Worm (Caenorhabditis elegans) whole organism, L4 larva: ENCODE results near the gene C10E2.1.

Source experiments
- F10B5.3 ChIP-seq: sonication (generic microtip); optimal IDR thresholded peaks from 2 replicates; lab custom pipeline; 2016; ENCODE audit warnings: mild to moderate bottlenecking, missing genetic modification characterization, missing compliant biosample characterization
- R02D3.7 ChIP-seq: fragments of 150-350 bp; sonication (generic microtip); optimal IDR thresholded peaks from 3 replicates; lab custom pipeline; 2014; ENCODE audit warnings: missing biosample characterization, missing genetic modification characterization
- T20F7.1 ChIP-seq: fragments of 200-800 bp; sonication (Bioruptor generic); optimal IDR thresholded peaks from 2 replicates; lab custom pipeline; 2018; ENCODE audit warnings: mild to moderate bottlenecking, missing genetic modification characterization, missing compliant biosample characterization
- Y5F2A.4 ChIP-seq: fragments of 200-800 bp; sonication (Bioruptor generic); optimal IDR thresholded peaks from 2 replicates; lab custom pipeline; 2018; ENCODE audit warnings: mild to moderate bottlenecking, missing genetic modification characterization, missing compliant biosample characterization
- ZK546.5 ChIP-seq, 2 experiments: sonication (generic microtip); optimal IDR thresholded peaks; 2 replicates each; lab custom pipeline; 2017; ENCODE audit warnings: missing biosample characterization in 2 of 2, missing genetic modification characterization in 2 of 2
- aha-1 ChIP-seq: fragments of 150-350 bp; peaks from one replicate; lab custom pipeline; 2014; ENCODE audit warnings: missing biosample characterization, missing genetic modification characterization
- aly-2 ChIP-seq: sonication (generic microtip); optimal IDR thresholded peaks from 2 replicates; lab custom pipeline; 2018; ENCODE audit warnings: missing biosample characterization, missing genetic modification characterization
- ama-1 ChIP-seq: fragments of 150-350 bp; optimal IDR thresholded peaks from 2 replicates; lab custom pipeline; 2014; ENCODE audit warnings: inconsistent platforms, mixed read lengths
- ceh-44 ChIP-seq: fragments of 200-800 bp; sonication (Bioruptor generic); IDR thresholded peaks from 2 replicates; pipeline ENCODE4 v1.3.6; 2022; ENCODE audit warnings: missing genetic modification reagents, missing genetic modification characterization, missing compliant biosample characterization
- ces-1 ChIP-seq: fragments of 150-350 bp; sonication (generic microtip); optimal IDR thresholded peaks from 4 replicates; lab custom pipeline; 2014; ENCODE audit warnings: missing biosample characterization, missing genetic modification reagents, missing genetic modification characterization
- ctbp-1 ChIP-seq: fragments of 200-800 bp; sonication (Bioruptor generic); IDR thresholded peaks from 2 replicates; pipeline ENCODE4 v1.3.6; 2022; ENCODE audit warnings: missing genetic modification reagents, missing genetic modification characterization, missing compliant biosample characterization
- daf-12 ChIP-seq: fragments of 150-350 bp; optimal IDR thresholded peaks from 2 replicates; lab custom pipeline; 2014; ENCODE audit warnings: missing biosample characterization, missing genetic modification reagents, missing genetic modification characterization
- dmd-6 ChIP-seq: fragments of 200-800 bp; sonication (Bioruptor generic); IDR thresholded peaks from 2 replicates; pipeline ENCODE4 v1.3.6; 2022; ENCODE audit warnings: missing genetic modification reagents, missing genetic modification characterization, missing compliant biosample characterization
- dmd-9 ChIP-seq: fragments of 200-800 bp; sonication (Bioruptor generic); IDR thresholded peaks from 2 replicates; pipeline ENCODE4 v1.3.6; 2022; ENCODE audit warnings: missing genetic modification reagents, missing genetic modification characterization, missing compliant biosample characterization
- dve-1 ChIP-seq: sonication (generic microtip); optimal IDR thresholded peaks from 2 replicates; lab custom pipeline; 2017; ENCODE audit warnings: antibody characterized with exemption, mild to moderate bottlenecking, missing genetic modification characterization, missing compliant biosample characterization; ENCODE audit not compliant: insufficient read depth
- fkh-10 ChIP-seq: fragments of 150-350 bp; optimal IDR thresholded peaks from 2 replicates; lab custom pipeline; 2014; ENCODE audit warnings: missing biosample characterization, missing genetic modification reagents, missing genetic modification characterization
- fos-1 ChIP-seq: fragments of 150-350 bp; optimal IDR thresholded peaks from 2 replicates; lab custom pipeline; 2014; ENCODE audit warnings: missing biosample characterization, missing genetic modification characterization
- hlh-11 ChIP-seq: fragments of 200-800 bp; sonication (Bioruptor generic); optimal IDR thresholded peaks from 2 replicates; lab custom pipeline; 2018; ENCODE audit warnings: mild to moderate bottlenecking, missing genetic modification characterization, missing compliant biosample characterization
- jun-1 ChIP-seq: fragments of 150-350 bp; optimal IDR thresholded peaks from 2 replicates; lab custom pipeline; 2014; ENCODE audit warnings: missing biosample characterization, missing genetic modification reagents, missing genetic modification characterization
- lim-7 ChIP-seq: fragments of 200-800 bp; sonication (Bioruptor generic); IDR thresholded peaks from 2 replicates; pipeline ENCODE4 v1.3.6; 2022; ENCODE audit warnings: missing genetic modification characterization, missing compliant biosample characterization
- lin-38 ChIP-seq: fragments of 200-800 bp; sonication (Bioruptor generic); IDR thresholded peaks from 2 replicates; pipeline ENCODE4 v1.3.6; 2022; ENCODE audit warnings: missing genetic modification reagents, missing genetic modification characterization, missing compliant biosample characterization
- madf-5 ChIP-seq, 2 experiments: fragments of 200-800 bp; sonication (Bioruptor generic); IDR thresholded peaks; 2 replicates each; pipeline ENCODE4 v1.3.6; 2022; ENCODE audit warnings: missing compliant biosample characterization in 2 of 2, missing genetic modification characterization in 2 of 2
- mxl-3 ChIP-seq: fragments of 200-800 bp; sonication (Bioruptor generic); optimal IDR thresholded peaks from 2 replicates; lab custom pipeline; 2018; ENCODE audit warnings: mild to moderate bottlenecking, missing genetic modification characterization, missing compliant biosample characterization
- nhr-10 ChIP-seq: fragments of 150-350 bp; optimal IDR thresholded peaks from 2 replicates; lab custom pipeline; 2014; ENCODE audit warnings: missing biosample characterization, missing genetic modification characterization
- nhr-102 ChIP-seq: sonication (generic microtip); optimal IDR thresholded peaks from 2 replicates; lab custom pipeline; 2016; ENCODE audit warnings: mild to moderate bottlenecking, missing genetic modification characterization, moderate library complexity, missing compliant biosample characterization
- nhr-25 ChIP-seq: sonication (generic microtip); optimal IDR thresholded peaks from 2 replicates; lab custom pipeline; 2017; ENCODE audit warnings: missing genetic modification characterization, mild to moderate bottlenecking, missing compliant biosample characterization, antibody characterized with exemption, moderate library complexity, borderline replicate concordance; ENCODE audit not compliant: insufficient read depth
- nhr-28 ChIP-seq: fragments of 150-350 bp; optimal IDR thresholded peaks from 2 replicates; lab custom pipeline; 2014; ENCODE audit warnings: missing biosample characterization, missing genetic modification characterization
- nhr-41 ChIP-seq: fragments of 200-800 bp; sonication (Bioruptor generic); IDR thresholded peaks from 2 replicates; pipeline ENCODE4 v1.3.6; 2022; ENCODE audit warnings: missing genetic modification reagents, missing genetic modification characterization, missing compliant biosample characterization
- nhr-48 ChIP-seq: sonication (generic microtip); optimal IDR thresholded peaks from 2 replicates; lab custom pipeline; 2016; ENCODE audit warnings: mild to moderate bottlenecking, missing genetic modification characterization, missing compliant biosample characterization
- pha-4 ChIP-seq, 2 experiments: fragments of 150-350 bp in 1 of 2; fragments of 200-800 bp in 1 of 2; sonication (Bioruptor generic) in 1 of 2; IDR thresholded peaks in 1 of 2; optimal IDR thresholded peaks in 1 of 2; 2 replicates each; pipeline versions ENCODE4 v1.3.6 to Lab custom; 2014 to 2022; ENCODE audit warnings: missing genetic modification characterization in 2 of 2, missing genetic modification reagents in 2 of 2, missing biosample characterization in 1 of 2, missing compliant biosample characterization in 1 of 2
- php-3 ChIP-seq: fragments of 200-800 bp; sonication (Bioruptor generic); IDR thresholded peaks from 2 replicates; pipeline ENCODE4 v1.3.6; 2022; ENCODE audit warnings: missing genetic modification reagents, missing genetic modification characterization, missing compliant biosample characterization
- saeg-2 ChIP-seq: fragments of 200-800 bp; sonication (Bioruptor generic); IDR thresholded peaks from 2 replicates; pipeline ENCODE4 v1.3.6; 2022; ENCODE audit warnings: missing genetic modification reagents, missing genetic modification characterization, missing compliant biosample characterization
- snpc-4 ChIP-seq: fragments of 150-350 bp; optimal IDR thresholded peaks from 2 replicates; lab custom pipeline; 2014; ENCODE audit warnings: missing biosample characterization, missing genetic modification characterization
- tra-1 ChIP-seq: fragments of 200-800 bp; sonication (Bioruptor generic); IDR thresholded peaks from 2 replicates; pipeline ENCODE4 v1.3.6; 2022; ENCODE audit warnings: missing genetic modification reagents, missing genetic modification characterization, missing compliant biosample characterization
- unc-130 ChIP-seq: sonication (generic microtip); optimal IDR thresholded peaks from 2 replicates; lab custom pipeline; 2016; ENCODE audit warnings: missing genetic modification reagents, missing genetic modification characterization, missing compliant biosample characterization
- unc-62 ChIP-seq, 3 experiments: fragments of 150-350 bp in 1 of 3; sonication (generic microtip); optimal IDR thresholded peaks in 2 of 3; peaks in 1 of 3; 1 replicate in 1 of 3; 2 replicates in 2 of 3; lab custom pipeline; 2014 to 2017; ENCODE audit warnings: missing biosample characterization in 3 of 3, missing genetic modification characterization in 3 of 3, missing genetic modification reagents in 3 of 3, missing genotype in 1 of 3
- zfp-2 ChIP-seq: sonication (generic microtip); optimal IDR thresholded peaks from 2 replicates; lab custom pipeline; 2016; ENCODE audit warnings: mild to moderate bottlenecking, missing genetic modification characterization, missing compliant biosample characterization
- zfp-3 ChIP-seq: fragments of 200-800 bp; sonication (Bioruptor generic); conservative IDR thresholded peaks from 2 replicates; pipeline ENCODE4 v1.3.6; 2022; ENCODE audit warnings: missing genetic modification reagents, missing genetic modification characterization, missing compliant biosample characterization
- zip-11 ChIP-seq: fragments of 200-800 bp; sonication (Bioruptor generic); IDR thresholded peaks from 2 replicates; pipeline ENCODE4 v1.3.6; 2022; ENCODE audit warnings: missing genetic modification characterization, missing compliant biosample characterization
- zip-2 ChIP-seq: fragments of 150-350 bp; optimal IDR thresholded peaks from 2 replicates; lab custom pipeline; 2014; ENCODE audit warnings: missing biosample characterization, missing genetic modification characterization

Gene C10E2.1

ce11 chrX:16726879-16727278 lies 35.8 kb upstream of the C10E2.1 start (continued):
- TF ChIP-seq unc-130 (GFP tag; lab: Kevin White, UChicago) (no peak), mxl-3 (GFP tag; lab: Kevin White, UChicago) (peak; percentile 95), zfp-2 (peak; percentile 28), fkh-10 (GFP tag; lab: Kevin White, UChicago) (peak; percentile 84), unc-62 (GFP tag; optimal IDR thresholded peaks at IDR 0.05 in 1 of 2; lab: Kevin White, UChicago) (peak in 1 of 2 experiments; percentile 97), unc-62 (tag; optimal IDR thresholded peaks at IDR 0.05; lab: Kevin White, UChicago) (peak; percentile 52), ceh-44 (GFP tag; lab: Robert Waterston, UW) (peak; percentile 56; the same call in 1 of the 2 replicates), nhr-10 (peak; percentile 76), nhr-48 (peak; percentile 90), php-3 (GFP tag; lab: Robert Waterston, UW) (peak; percentile 52; the same call in 1 of the 2 replicates), fos-1 (no peak), dve-1 (tag; lab: Kevin White, UChicago) (peak; percentile 96), daf-12 (no peak), F10B5.3 (tag; lab: Kevin White, UChicago) (no peak), dmd-9 (GFP tag; lab: Robert Waterston, UW) (peak; percentile 57; the same call in 1 of the 2 replicates), jun-1 (tag; lab: Kevin White, UChicago) (peak; percentile 87), lim-7 (GFP tag; lab: Robert Waterston, UW) (no peak), nhr-41 (0 out of 2 replicates have a peak, but pooled peaks have one; percentile 36), tra-1 (peak; percentile 92), pha-4 (GFP tag; IDR thresholded peaks at IDR 0.05; lab: Robert Waterston, UW) (peak; percentile 63), pha-4 (tag; optimal IDR thresholded peaks at IDR 0.05; lab: Kevin White, UChicago) (peak; percentile 36), Y5F2A.4 (GFP tag; lab: Kevin White, UChicago) (no peak)
- TF ChIP-seq, all 104 proteins: peak for 66

DNA sequence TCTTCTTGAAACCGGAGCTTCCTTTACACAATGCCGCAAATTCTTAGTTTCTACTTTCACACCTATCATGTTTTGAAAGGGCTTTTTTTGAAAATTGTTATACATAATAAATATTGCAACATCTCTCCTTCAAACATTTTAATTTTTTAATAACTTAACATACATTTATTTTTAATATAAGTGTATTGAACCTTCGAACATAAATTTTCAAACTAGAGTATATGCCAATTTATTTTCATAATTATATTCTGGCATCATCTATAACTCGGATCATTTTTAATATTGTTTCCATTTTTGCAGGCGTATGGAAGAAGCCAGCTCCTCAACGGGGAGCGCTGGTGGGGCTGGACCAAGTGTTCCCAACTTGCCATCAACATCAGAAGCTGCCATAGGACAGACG lies 33.4 kb upstream of the C10E2.1 start, which contains the start of gene hda-4:
hda-4 (plus strand) TSS at position 301 of the 400 bp plus-strand sequence.
- TF ChIP-seq madf-5 (GFP tag; IDR thresholded peaks at IDR 0.05; lab: Robert Waterston, UW) = no peak
- no peak for TF ChIP-seq ZK546.5 (tag; optimal IDR thresholded peaks at IDR 0.05; lab: Kevin White, UChicago)
- TF ChIP-seq nhr-25 (tag; lab: Kevin White, UChicago) = no peak
- no peak for TF ChIP-seq ces-1 (GFP tag; lab: Kevin White, UChicago)
- TF ChIP-seq R02D3.7 (tag; lab: Kevin White, UChicago) = no peak
- no peak for TF ChIP-seq zfp-3
- no peak for TF ChIP-seq saeg-2 (GFP tag; lab: Robert Waterston, UW)
- no peak for TF ChIP-seq zip-11 (GFP tag; lab: Robert Waterston, UW)
- no peak for TF ChIP-seq zip-2 (tag; lab: Kevin White, UChicago)
- TF ChIP-seq nhr-102 (tag; lab: Kevin White, UChicago) = no peak
- no peak for TF ChIP-seq jun-1 (tag; lab: Kevin White, UChicago)
- TF ChIP-seq lin-38 = no peak
- no peak for TF ChIP-seq pha-4 (GFP tag; IDR thresholded peaks at IDR 0.05; lab: Robert Waterston, UW)
- no peak for TF ChIP-seq pha-4 (tag; optimal IDR thresholded peaks at IDR 0.05; lab: Kevin White, UChicago)
- no peak for TF ChIP-seq snpc-4 (tag; lab: Kevin White, UChicago)
- no peak for TF ChIP-seq aly-2 (tag; lab: Kevin White, UChicago)
- TF ChIP-seq T20F7.1 (GFP tag; lab: Kevin White, UChicago) = no peak
- TF ChIP-seq daf-12 = no peak
- TF ChIP-seq ctbp-1 = no peak

DNA sequence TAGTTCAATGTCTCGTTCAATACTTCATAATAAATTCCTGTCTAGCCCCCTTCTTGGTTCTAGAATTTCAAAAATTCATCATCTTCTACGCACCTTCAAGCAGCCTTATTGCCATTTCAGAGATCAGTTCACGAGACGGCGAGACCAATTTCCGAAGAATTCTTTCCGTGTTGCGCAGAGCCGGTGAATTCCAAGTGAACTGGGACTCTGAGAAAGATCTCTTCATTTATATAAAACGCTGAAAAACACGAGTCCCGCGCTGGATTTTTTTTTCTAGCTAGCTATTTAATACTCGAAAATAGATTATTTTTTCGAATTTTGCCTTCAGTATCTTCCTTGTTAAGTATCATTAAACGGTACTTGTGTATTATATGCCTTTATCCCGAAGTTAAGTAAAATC lies 31.5 kb upstream of the C10E2.1 start:
- TF ChIP-seq dmd-6 (GFP tag; lab: Robert Waterston, UW) (no peak), aha-1 (tag; lab: Kevin White, UChicago) (peak; percentile 87), madf-5 (GFP tag; IDR thresholded peaks at IDR 0.05; lab: Robert Waterston, UW) (no peak), jun-1 (tag; lab: Kevin White, UChicago) (no peak), hlh-11 (tag; lab: Kevin White, UChicago) (no peak), ama-1 (lab: Kevin White, UChicago) (no peak), nhr-28 (no peak)
